Worm (Caenorhabditis elegans): ENCODE results near the gene T28H10.2.

- TF ChIP-seq unc-130 (GFP tag; optimal IDR thresholded peaks at IDR 0.05) (no peak), nhr-25 (tag; optimal IDR thresholded peaks at IDR 0.05; ENCODE audit: borderline replicate concordance, insufficient read depth) (no peak), F26F4.8 (GFP tag; conservative IDR thresholded peaks at IDR 0.05) (no peak), sdz-12 (GFP tag; optimal IDR thresholded peaks at IDR 0.05) (no peak), mxl-2 (GFP tag; conservative IDR thresholded peaks at IDR 0.05) (no peak), nhr-76 (tag; optimal IDR thresholded peaks at IDR 0.05) (no peak), unc-62 (GFP tag; optimal IDR thresholded peaks at IDR 0.05 in 1 of 2) (peak in 1 of 2 experiments; percentile 72), unc-62 (tag; optimal IDR thresholded peaks at IDR 0.05) (no peak), madf-5 (GFP tag; IDR thresholded peaks at IDR 0.05) (no peak), snpc-4 (tag; optimal IDR thresholded peaks at IDR 0.05) (no peak), ceh-28 (tag; optimal IDR thresholded peaks at IDR 0.05) (no peak), zag-1 (tag; optimal IDR thresholded peaks at IDR 0.05) (no peak), F44E2.7 (GFP tag; IDR thresholded peaks at IDR 0.05) (no peak), nhr-6 (tag; optimal IDR thresholded peaks at IDR 0.05) (no peak), ama-1 (optimal IDR thresholded peaks at IDR 0.05) (no peak)
Observed at ce11 chrV:12467755-12468154, 45.0 kb downstream of the T28H10.2 start.

Data from whole organism, L4 larva.